In genomic region chr3R:23173393-23173981, dm6 we compare ENCODE assay signal across 1 fruit fly cellular context.
TF ChIP-seq lines count a peak whose summit lies in the region.

Gene CG46310, plus strand, starts transcription at chr3R:23173873.

TF ChIP-seq in whole organism, embryonic, 481 proteins besides CTCF, POLR2A, EP300 and RAD21 (continued from another document):
- TF ChIP-seq sob (GFP tag; IDR thresholded peaks at IDR 0.05; lab: Robert Waterston, UW) (peak; percentile 94), ac (GFP tag; optimal IDR thresholded peaks at IDR 0.05; lab: Kevin White, UChicago) (no peak), CG17328 (GFP tag; IDR thresholded peaks at IDR 0.05; lab: Robert Waterston, UW) (peak; percentile 75), gfzf (GFP tag; optimal IDR thresholded peaks at IDR 0.05; lab: Kevin White, UChicago) (no peak), Ptx1 (GFP tag; IDR thresholded peaks at IDR 0.05; lab: Robert Waterston, UW) (peak; percentile 92), dmrt11E (tag; optimal IDR thresholded peaks at IDR 0.05; lab: Kevin White, UChicago) (no peak), Scr (GFP tag; IDR thresholded peaks at IDR 0.05; lab: Robert Waterston, UW; ENCODE audit: partially characterized antibody) (peak; percentile 35; the same call in 1 of the 2 replicates), grau (tag; optimal IDR thresholded peaks at IDR 0.05; lab: Kevin White, UChicago) (peak; percentile 72), otp (GFP tag; IDR thresholded peaks at IDR 0.05; lab: Robert Waterston, UW) (no peak), CG11504 (tag; optimal IDR thresholded peaks at IDR 0.05; lab: Kevin White, UChicago) (peak; percentile 75), Nf-YA (GFP tag; IDR thresholded peaks at IDR 0.05; lab: Robert Waterston, UW) (peak; percentile 57), CG15479 (GFP tag; optimal IDR thresholded peaks at IDR 0.05; lab: Kevin White, UChicago) (no peak), CG12155 (GFP tag; optimal IDR thresholded peaks at IDR 0.05; lab: Kevin White, UChicago) (peak; percentile 45), CG11085 (GFP tag; IDR thresholded peaks at IDR 0.05; lab: Robert Waterston, UW) (peak; percentile 51; the same call in 1 of the 2 replicates), yki (optimal IDR thresholded peaks at IDR 0.05; lab: Kevin White, UChicago) (no peak), CG30403 (GFP tag; optimal IDR thresholded peaks at IDR 0.05; lab: Kevin White, UChicago) (peak; percentile 82), nerfin-1 (tag; optimal IDR thresholded peaks at IDR 0.05; lab: Kevin White, UChicago) (no peak), CG6254 (GFP tag; optimal IDR thresholded peaks at IDR 0.05; lab: Kevin White, UChicago) (peak; percentile 29), tap (tag; optimal IDR thresholded peaks at IDR 0.05; lab: Kevin White, UChicago) (peak; percentile 34), insv (GFP tag; optimal IDR thresholded peaks at IDR 0.05; lab: Kevin White, UChicago) (no peak), Side (GFP tag; optimal IDR thresholded peaks at IDR 0.05; lab: Kevin White, UChicago) (peak; percentile 12), CG4360 (GFP tag; IDR thresholded peaks at IDR 0.05; lab: Robert Waterston, UW) (peak; percentile 52; the same call in 1 of the 2 replicates), Doc2 (GFP tag; IDR thresholded peaks at IDR 0.05; lab: Robert Waterston, UW) (no peak), Drgx (GFP tag; IDR thresholded peaks at IDR 0.05; lab: Robert Waterston, UW) (peak; percentile 86), CG14860 (GFP tag; IDR thresholded peaks at IDR 0.05; lab: Robert Waterston, UW; ENCODE audit: partially characterized antibody) (no peak), B-H2 (GFP tag; optimal IDR thresholded peaks at IDR 0.05; lab: Kevin White, UChicago) (peak; percentile 55), lab (GFP tag; optimal IDR thresholded peaks at IDR 0.05; lab: Kevin White, UChicago) (peak; percentile 89), CG4854 (GFP tag; optimal IDR thresholded peaks at IDR 0.05; lab: Kevin White, UChicago) (no peak), Dek (tag; optimal IDR thresholded peaks at IDR 0.05; lab: Kevin White, UChicago) (peak; percentile 71), CG10959 (GFP tag; IDR thresholded peaks at IDR 0.05; lab: Robert Waterston, UW) (peak; percentile 53; the same call in 1 of the 2 replicates), pnt (GFP tag; optimal IDR thresholded peaks at IDR 0.05; lab: Kevin White, UChicago) (no peak), Fer2 (tag; optimal IDR thresholded peaks at IDR 0.05; lab: Kevin White, UChicago) (no peak), scrt (GFP tag; optimal IDR thresholded peaks at IDR 0.05; lab: Kevin White, UChicago) (no peak), slbo (GFP tag; IDR thresholded peaks at IDR 0.05; lab: Robert Waterston, UW) (peak; percentile 86), CG6765 (GFP tag; optimal IDR thresholded peaks at IDR 0.05; lab: Kevin White, UChicago) (peak; percentile 17), fd102C (GFP tag; optimal IDR thresholded peaks at IDR 0.05; lab: Kevin White, UChicago) (no peak), CG2889 (GFP tag; IDR thresholded peaks at IDR 0.05; lab: Robert Waterston, UW) (peak; percentile 62; the same call in 2 of the 3 replicates), chinmo (GFP tag; IDR thresholded peaks at IDR 0.05; lab: Robert Waterston, UW; ENCODE audit: partially characterized antibody) (peak; percentile 81; the same call in 3 of the 4 replicates), Elba2 (GFP tag; optimal IDR thresholded peaks at IDR 0.05; lab: Kevin White, UChicago) (no peak), CG7928 (GFP tag; optimal IDR thresholded peaks at IDR 0.05; lab: Kevin White, UChicago) (peak; percentile 9), cg (GFP tag; optimal IDR thresholded peaks at IDR 0.05; lab: Kevin White, UChicago) (peak; percentile 19), Jarid2 (GFP tag; optimal IDR thresholded peaks at IDR 0.05; lab: Kevin White, UChicago) (no peak), Aef1 (GFP tag; IDR thresholded peaks at IDR 0.05; lab: Robert Waterston, UW) (peak; percentile 84), bab2 (GFP tag; optimal IDR thresholded peaks at IDR 0.05; lab: Kevin White, UChicago) (no peak), CG4404 (GFP tag; IDR thresholded peaks at IDR 0.05; lab: Robert Waterston, UW) (0 out of 2 replicates have a peak, but pooled peaks have one; percentile 47), psq (GFP tag; optimal IDR thresholded peaks at IDR 0.05; lab: Kevin White, UChicago) (peak; percentile 37), zen (tag; optimal IDR thresholded peaks at IDR 0.05; lab: Kevin White, UChicago) (peak; percentile 12), Opbp (GFP tag; IDR thresholded peaks at IDR 0.05; lab: Robert Waterston, UW; ENCODE audit: partially characterized antibody) (peak; percentile 20; the same call in 1 of the 3 replicates), tll (GFP tag; optimal IDR thresholded peaks at IDR 0.05; lab: Kevin White, UChicago) (no peak), CG10267 (tag; optimal IDR thresholded peaks at IDR 0.05; lab: Kevin White, UChicago) (peak; percentile 59), CG2712 (tag; optimal IDR thresholded peaks at IDR 0.05; lab: Kevin White, UChicago) (peak; percentile 88), TFAM (GFP tag; optimal IDR thresholded peaks at IDR 0.05; lab: Kevin White, UChicago) (no peak), CG11695 (GFP tag; IDR thresholded peaks at IDR 0.05; lab: Robert Waterston, UW) (peak; percentile 87), wek (GFP tag; optimal IDR thresholded peaks at IDR 0.05; lab: Kevin White, UChicago) (peak; percentile 41), Hr39 (optimal IDR thresholded peaks at IDR 0.05; lab: Kevin White, UChicago) (no peak), lbe (GFP tag; optimal IDR thresholded peaks at IDR 0.05; lab: Kevin White, UChicago) (peak; percentile 91), CG9437 (GFP tag; optimal IDR thresholded peaks at IDR 0.05; lab: Kevin White, UChicago) (peak; percentile 43), Optix (GFP tag; IDR thresholded peaks at IDR 0.05; lab: Robert Waterston, UW) (no peak), Dip2 (GFP tag; IDR thresholded peaks at IDR 0.05; lab: Robert Waterston, UW) (0 out of 2 replicates have a peak, but pooled peaks have one; percentile 8), ash1 (GFP tag; optimal IDR thresholded peaks at IDR 0.05; lab: Kevin White, UChicago) (peak; percentile 29), zfh2 (GFP tag; optimal IDR thresholded peaks at IDR 0.05; lab: Kevin White, UChicago) (peak; percentile 16), CG17361 (GFP tag; IDR thresholded peaks at IDR 0.05; lab: Robert Waterston, UW) (peak; percentile 88), CG15269 (tag; optimal IDR thresholded peaks at IDR 0.05; lab: Kevin White, UChicago) (peak; percentile 61), Dip3 (GFP tag; optimal IDR thresholded peaks at IDR 0.05; lab: Kevin White, UChicago) (no peak), Poxn (GFP tag; IDR thresholded peaks at IDR 0.05; lab: Robert Waterston, UW) (no peak), unc-4 (GFP tag; IDR thresholded peaks at IDR 0.05; lab: Robert Waterston, UW; ENCODE audit: partially characterized antibody) (0 out of 2 replicates have a peak, but pooled peaks have one; percentile 12), Max (GFP tag; optimal IDR thresholded peaks at IDR 0.05; lab: Kevin White, UChicago) (peak; percentile 34), CG8281 (tag; optimal IDR thresholded peaks at IDR 0.05; lab: Kevin White, UChicago) (no peak), vvl (GFP tag; IDR thresholded peaks at IDR 0.05; lab: Robert Waterston, UW) (peak; percentile 95), dmrt99B (tag; optimal IDR thresholded peaks at IDR 0.05; lab: Kevin White, UChicago) (peak; percentile 86), Deaf1 (tag; optimal IDR thresholded peaks at IDR 0.05; lab: Kevin White, UChicago) (peak; percentile 35), z (GFP tag; IDR thresholded peaks at IDR 0.05; lab: Robert Waterston, UW) (peak; percentile 93), Trl (optimal IDR thresholded peaks at IDR 0.05; lab: Kevin White, UChicago) (peak; percentile 57 to 89), Trl (GFP tag; optimal IDR thresholded peaks at IDR 0.05; lab: Kevin White, UChicago) (no peak), CG30020 (tag; optimal IDR thresholded peaks at IDR 0.05; lab: Kevin White, UChicago) (no peak), exex (tag; optimal IDR thresholded peaks at IDR 0.05; lab: Kevin White, UChicago) (peak; percentile 68), cato (GFP tag; optimal IDR thresholded peaks at IDR 0.05; lab: Kevin White, UChicago; ENCODE audit: borderline replicate concordance) (no peak), CG12071 (GFP tag; optimal IDR thresholded peaks at IDR 0.05; lab: Kevin White, UChicago) (peak; percentile 56), fd64A (GFP tag; optimal IDR thresholded peaks at IDR 0.05; lab: Kevin White, UChicago) (peak; percentile 3), pho (GFP tag; optimal IDR thresholded peaks at IDR 0.05; lab: Kevin White, UChicago) (no peak), Ets65A (GFP tag; lab: Kevin White, UChicago) (no peak), Xbp1 (GFP tag; optimal IDR thresholded peaks at IDR 0.05; lab: Kevin White, UChicago) (peak; percentile 44), CG31441 (GFP tag; IDR thresholded peaks at IDR 0.05; lab: Robert Waterston, UW) (peak; percentile 85), CG3847 (GFP tag; IDR thresholded peaks at IDR 0.05; lab: Robert Waterston, UW) (peak; percentile 63), bbx (GFP tag; IDR thresholded peaks at IDR 0.05; lab: Robert Waterston, UW; ENCODE audit: partially characterized antibody) (peak; percentile 49; the same call in 1 of the 2 replicates), CG7556 (GFP tag; optimal IDR thresholded peaks at IDR 0.05; lab: Kevin White, UChicago) (peak; percentile 81), pan (optimal IDR thresholded peaks at IDR 0.05; lab: Kevin White, UChicago) (no peak), pan (GFP tag; optimal IDR thresholded peaks at IDR 0.05 in 1 of 2, IDR thresholded peaks at IDR 0.05 in 1 of 2) (peak in 1 of 2 experiments; percentile 92), Med (GFP tag; lab: Kevin White, UChicago) (peak; percentile 86), toy (GFP tag; IDR thresholded peaks at IDR 0.05; lab: Robert Waterston, UW) (peak; percentile 74), schlank (tag; optimal IDR thresholded peaks at IDR 0.05; lab: Kevin White, UChicago) (peak; percentile 28), CG3065 (GFP tag; optimal IDR thresholded peaks at IDR 0.05; lab: Kevin White, UChicago) (no peak), CG33557 (GFP tag; optimal IDR thresholded peaks at IDR 0.05; lab: Kevin White, UChicago) (no peak), sug (tag; optimal IDR thresholded peaks at IDR 0.05; lab: Kevin White, UChicago) (peak; percentile 76), C15 (GFP tag; IDR thresholded peaks at IDR 0.05; lab: Robert Waterston, UW) (peak; percentile 66; the same call in 2 of the 3 replicates), CG12236 (GFP tag; optimal IDR thresholded peaks at IDR 0.05; lab: Kevin White, UChicago) (no peak), ci (GFP tag; IDR thresholded peaks at IDR 0.05; lab: Robert Waterston, UW) (peak; percentile 56), en (GFP tag; optimal IDR thresholded peaks at IDR 0.05; lab: Kevin White, UChicago) (no peak), wor (GFP tag; IDR thresholded peaks at IDR 0.05; lab: Robert Waterston, UW) (peak; percentile 41; the same call in 1 of the 2 replicates), CG7745 (tag; optimal IDR thresholded peaks at IDR 0.05; lab: Kevin White, UChicago) (no peak), CG1024 (GFP tag; IDR thresholded peaks at IDR 0.05; lab: Robert Waterston, UW) (peak; percentile 27; the same call in 1 of the 2 replicates), CG1529 (GFP tag; optimal IDR thresholded peaks at IDR 0.05; lab: Kevin White, UChicago) (no peak), Awh (GFP tag; IDR thresholded peaks at IDR 0.05; lab: Robert Waterston, UW) (peak; percentile 60; the same call in 1 of the 2 replicates), Eip74EF (GFP tag; optimal IDR thresholded peaks at IDR 0.05; lab: Kevin White, UChicago) (peak in 1 of 2 experiments; percentile 43), Bteb2 (GFP tag; optimal IDR thresholded peaks at IDR 0.05; lab: Kevin White, UChicago) (no peak), CG12219 (GFP tag; optimal IDR thresholded peaks at IDR 0.05; lab: Kevin White, UChicago) (peak; percentile 48), knrl (GFP tag; IDR thresholded peaks at IDR 0.05; lab: Robert Waterston, UW; ENCODE audit: partially characterized antibody) (no peak), Hr3 (GFP tag; optimal IDR thresholded peaks at IDR 0.05; lab: Kevin White, UChicago) (peak; percentile 37), ase (GFP tag; IDR thresholded peaks at IDR 0.05; lab: Robert Waterston, UW) (peak; percentile 80; the same call in 2 of the 3 replicates), onecut (GFP tag; IDR thresholded peaks at IDR 0.05; lab: Robert Waterston, UW) (peak; percentile 57), seq (GFP tag; IDR thresholded peaks at IDR 0.05; lab: Robert Waterston, UW) (peak; percentile 43; the same call in 1 of the 2 replicates), CG10366 (GFP tag; IDR thresholded peaks at IDR 0.05; lab: Robert Waterston, UW) (peak; percentile 65), croc (GFP tag; conservative IDR thresholded peaks at IDR 0.05; lab: Robert Waterston, UW) (peak; percentile 67), dimm (GFP tag; IDR thresholded peaks at IDR 0.05; lab: Robert Waterston, UW) (no peak), nom (GFP tag; optimal IDR thresholded peaks at IDR 0.05; lab: Kevin White, UChicago) (peak; percentile 55), repo (GFP tag; optimal IDR thresholded peaks at IDR 0.05; lab: Kevin White, UChicago) (no peak), cwo (GFP tag; optimal IDR thresholded peaks at IDR 0.05; lab: Kevin White, UChicago) (peak; percentile 70), fd3F (GFP tag; optimal IDR thresholded peaks at IDR 0.05; lab: Kevin White, UChicago) (peak; percentile 40), CG3995 (GFP tag; optimal IDR thresholded peaks at IDR 0.05; lab: Kevin White, UChicago) (no peak), zf30C (GFP tag; optimal IDR thresholded peaks at IDR 0.05; lab: Kevin White, UChicago) (peak; percentile 34), CG16779 (GFP tag; IDR thresholded peaks at IDR 0.05; lab: Robert Waterston, UW) (peak; percentile 74), unpg (GFP tag; optimal IDR thresholded peaks at IDR 0.05; lab: Kevin White, UChicago) (peak; percentile 90), sna (GFP tag; IDR thresholded peaks at IDR 0.05; lab: Robert Waterston, UW; ENCODE audit: partially characterized antibody) (no peak), CG17385 (GFP tag; optimal IDR thresholded peaks at IDR 0.05; lab: Kevin White, UChicago) (peak; percentile 46)
